Worm (Caenorhabditis elegans) whole organism, L4 larva: ENCODE measurements around the gene mrpl-12.
A peak's percentile ranks its signal among the peaks of the same experiment; 100 is the strongest.
"Not testable (repeated sequence)": the region's sequence is repeated elsewhere in the genome, so short reads cannot be mapped to it uniquely, and the experiment has no call there.

Source experiments
- F49E8.2 ChIP-seq: sonication (generic microtip); optimal IDR thresholded peaks from 2 replicates; lab custom pipeline; 2016; ENCODE audit warnings: missing compliant biosample characterization, mild to moderate bottlenecking, missing genetic modification characterization, borderline replicate concordance
- R02D3.7 ChIP-seq: fragments of 150-350 bp; sonication (generic microtip); optimal IDR thresholded peaks from 3 replicates; lab custom pipeline; 2014; ENCODE audit warnings: missing biosample characterization, missing genetic modification characterization
- T26A8.4 ChIP-seq: fragments of 200-800 bp; sonication (Bioruptor generic); IDR thresholded peaks from 2 replicates; pipeline ENCODE4 v1.3.6; 2022; ENCODE audit warnings: missing genetic modification characterization, missing compliant biosample characterization
- Y105C5A.15 ChIP-seq: fragments of 200-800 bp; sonication (Bioruptor generic); IDR thresholded peaks from 2 replicates; pipeline ENCODE4 v1.3.6; 2022; ENCODE audit warnings: missing genetic modification characterization, missing compliant biosample characterization
- Y48G9A.11 ChIP-seq: fragments of 200-800 bp; sonication (Bioruptor generic); IDR thresholded peaks from 2 replicates; pipeline ENCODE4 v1.3.6; 2022; ENCODE audit warnings: missing genetic modification reagents, missing genetic modification characterization, missing compliant biosample characterization
- ZK546.5 ChIP-seq, 2 experiments: sonication (generic microtip); optimal IDR thresholded peaks; 2 replicates each; lab custom pipeline; 2017; ENCODE audit warnings: missing biosample characterization in 2 of 2, missing genetic modification characterization in 2 of 2
- aha-1 ChIP-seq: fragments of 150-350 bp; peaks from one replicate; lab custom pipeline; 2014; ENCODE audit warnings: missing biosample characterization, missing genetic modification characterization
- aly-2 ChIP-seq: sonication (generic microtip); optimal IDR thresholded peaks from 2 replicates; lab custom pipeline; 2018; ENCODE audit warnings: missing biosample characterization, missing genetic modification characterization
- ama-1 ChIP-seq: fragments of 150-350 bp; optimal IDR thresholded peaks from 2 replicates; lab custom pipeline; 2014; ENCODE audit warnings: inconsistent platforms, mixed read lengths
- arid-1 ChIP-seq: fragments of 200-800 bp; sonication (Bioruptor generic); conservative IDR thresholded peaks from 2 replicates; pipeline ENCODE4 v1.3.6; 2022; ENCODE audit warnings: missing genetic modification reagents, missing genetic modification characterization, missing compliant biosample characterization
- ceh-28 ChIP-seq: fragments of 150-350 bp; optimal IDR thresholded peaks from 2 replicates; lab custom pipeline; 2014; ENCODE audit warnings: missing biosample characterization, missing genetic modification reagents, missing genetic modification characterization
- cey-2 ChIP-seq: sonication (generic microtip); optimal IDR thresholded peaks from 3 replicates; lab custom pipeline; 2017; ENCODE audit warnings: missing genetic modification characterization, mild to moderate bottlenecking, missing compliant biosample characterization, antibody characterized with exemption, borderline replicate concordance; ENCODE audit not compliant: insufficient read depth
- daf-16 ChIP-seq, 3 experiments: sonication (generic microtip); optimal IDR thresholded peaks; 2 replicates each; lab custom pipeline; 2016 to 2017; ENCODE audit warnings: missing genetic modification characterization in 3 of 3, missing genetic modification reagents in 3 of 3, mild to moderate bottlenecking in 2 of 3, missing compliant biosample characterization in 2 of 3, missing biosample characterization in 1 of 3, moderate library complexity in 1 of 3
- egl-43 ChIP-seq: fragments of 200-800 bp; sonication (Bioruptor generic); IDR thresholded peaks from 2 replicates; pipeline ENCODE4 v1.3.6; 2022; ENCODE audit warnings: missing genetic modification reagents, missing genetic modification characterization, missing compliant biosample characterization
- gei-8 ChIP-seq: fragments of 200-800 bp; sonication (Bioruptor generic); optimal IDR thresholded peaks from 2 replicates; lab custom pipeline; 2018; ENCODE audit warnings: mild to moderate bottlenecking, missing genetic modification characterization, missing compliant biosample characterization
- hif-1 ChIP-seq, 2 experiments: sonication (generic microtip); optimal IDR thresholded peaks; 2 replicates each; lab custom pipeline; 2016 to 2017; ENCODE audit warnings: missing compliant biosample characterization in 2 of 2, missing genetic modification characterization in 2 of 2, missing genetic modification reagents in 2 of 2, missing genotype in 2 of 2, mild to moderate bottlenecking in 1 of 2
- lin-38 ChIP-seq: fragments of 200-800 bp; sonication (Bioruptor generic); IDR thresholded peaks from 2 replicates; pipeline ENCODE4 v1.3.6; 2022; ENCODE audit warnings: missing genetic modification reagents, missing genetic modification characterization, missing compliant biosample characterization
- lsy-2 ChIP-seq, 2 experiments: fragments of 150-350 bp in 1 of 2; sonication (generic microtip) in 1 of 2; optimal IDR thresholded peaks; 2 replicates each; lab custom pipeline; 2014 to 2017; ENCODE audit warnings: missing biosample characterization in 2 of 2, missing genetic modification characterization in 2 of 2
- madf-5 ChIP-seq, 2 experiments: fragments of 200-800 bp; sonication (Bioruptor generic); IDR thresholded peaks; 2 replicates each; pipeline ENCODE4 v1.3.6; 2022; ENCODE audit warnings: missing compliant biosample characterization in 2 of 2, missing genetic modification characterization in 2 of 2
- mdt-29 ChIP-seq: fragments of 200-800 bp; sonication (Bioruptor generic); IDR thresholded peaks from 2 replicates; pipeline ENCODE4 v1.3.6; 2022; ENCODE audit warnings: missing genetic modification reagents, missing genetic modification characterization, missing compliant biosample characterization
- nhr-10 ChIP-seq: fragments of 150-350 bp; optimal IDR thresholded peaks from 2 replicates; lab custom pipeline; 2014; ENCODE audit warnings: missing biosample characterization, missing genetic modification characterization
- nhr-102 ChIP-seq: sonication (generic microtip); optimal IDR thresholded peaks from 2 replicates; lab custom pipeline; 2016; ENCODE audit warnings: mild to moderate bottlenecking, missing genetic modification characterization, moderate library complexity, missing compliant biosample characterization
- nhr-11 ChIP-seq: fragments of 150-350 bp; optimal IDR thresholded peaks from 2 replicates; lab custom pipeline; 2014; ENCODE audit warnings: missing biosample characterization, missing genetic modification characterization
- nhr-48 ChIP-seq: sonication (generic microtip); optimal IDR thresholded peaks from 2 replicates; lab custom pipeline; 2016; ENCODE audit warnings: mild to moderate bottlenecking, missing genetic modification characterization, missing compliant biosample characterization
- nhr-6 ChIP-seq: fragments of 150-350 bp; optimal IDR thresholded peaks from 2 replicates; lab custom pipeline; 2014; ENCODE audit warnings: missing biosample characterization, missing genetic modification characterization
- nhr-76 ChIP-seq: fragments of 150-350 bp; optimal IDR thresholded peaks from 2 replicates; lab custom pipeline; 2014; ENCODE audit warnings: missing biosample characterization, missing genetic modification characterization
- pha-4 ChIP-seq, 2 experiments: fragments of 150-350 bp in 1 of 2; fragments of 200-800 bp in 1 of 2; sonication (Bioruptor generic) in 1 of 2; IDR thresholded peaks in 1 of 2; optimal IDR thresholded peaks in 1 of 2; 2 replicates each; pipeline versions ENCODE4 v1.3.6 to Lab custom; 2014 to 2022; ENCODE audit warnings: missing genetic modification characterization in 2 of 2, missing genetic modification reagents in 2 of 2, missing biosample characterization in 1 of 2, missing compliant biosample characterization in 1 of 2
- rbr-2 ChIP-seq: sonication (generic microtip); optimal IDR thresholded peaks from 2 replicates; lab custom pipeline; 2016; ENCODE audit warnings: missing genotype, missing genetic modification characterization, missing compliant biosample characterization
- saeg-2 ChIP-seq: fragments of 200-800 bp; sonication (Bioruptor generic); IDR thresholded peaks from 2 replicates; pipeline ENCODE4 v1.3.6; 2022; ENCODE audit warnings: missing genetic modification reagents, missing genetic modification characterization, missing compliant biosample characterization
- set-16 ChIP-seq: fragments of 200-800 bp; sonication (Bioruptor generic); IDR thresholded peaks from 2 replicates; pipeline ENCODE4 v1.3.6; 2022; ENCODE audit warnings: missing genetic modification reagents, missing genetic modification characterization, missing compliant biosample characterization
- snpc-1.2 ChIP-seq: fragments of 200-800 bp; sonication (Bioruptor generic); IDR thresholded peaks from 2 replicates; pipeline ENCODE4 v1.3.6; 2022; ENCODE audit warnings: missing genetic modification reagents, missing genetic modification characterization, missing compliant biosample characterization
- spr-3 ChIP-seq: fragments of 200-800 bp; sonication (Bioruptor generic); optimal IDR thresholded peaks from 2 replicates; lab custom pipeline; 2018; ENCODE audit warnings: mild to moderate bottlenecking, missing genetic modification characterization, missing compliant biosample characterization
- vab-7 ChIP-seq: fragments of 200-800 bp; sonication (Bioruptor generic); IDR thresholded peaks from 2 replicates; pipeline ENCODE4 v1.3.6; 2022; ENCODE audit warnings: missing genetic modification reagents, missing genetic modification characterization, missing compliant biosample characterization
- zip-2 ChIP-seq: fragments of 150-350 bp; optimal IDR thresholded peaks from 2 replicates; lab custom pipeline; 2014; ENCODE audit warnings: missing biosample characterization, missing genetic modification characterization
- ztf-7 ChIP-seq: fragments of 150-350 bp; optimal IDR thresholded peaks from 2 replicates; lab custom pipeline; 2014; ENCODE audit warnings: missing biosample characterization, missing genetic modification characterization

Gene mrpl-12

ce11 chrIII:10747620-10748479 lies 40.3 kb downstream of the mrpl-12 start, which contains the start of the genes ran-1 and dkc-1 (continued):
- TF ChIP-seq vab-7 (GFP tag; lab: Robert Waterston, UW), result peak; percentile 68
- TF ChIP-seq set-16 (GFP tag; lab: Robert Waterston, UW), result no peak
- peak; percentile 98 for TF ChIP-seq aha-1 (tag; lab: Kevin White, UChicago)
- no peak for TF ChIP-seq daf-16 (GFP tag; optimal IDR thresholded peaks at IDR 0.05; lab: Kevin White, UChicago)
- TF ChIP-seq daf-16 (tag; optimal IDR thresholded peaks at IDR 0.05; lab: Kevin White, UChicago), result peak; percentile 46
- TF ChIP-seq hif-1 (tag; optimal IDR thresholded peaks at IDR 0.05; lab: Kevin White, UChicago), result peak in 1 of 2 experiments; percentile 54
- peak; percentile 33 for TF ChIP-seq nhr-6 (tag; lab: Kevin White, UChicago)
- peak; percentile 67 for TF ChIP-seq Y48G9A.11 (GFP tag; lab: Robert Waterston, UW)
- TF ChIP-seq aly-2 (tag; lab: Kevin White, UChicago), result no peak
- peak; percentile 12 for TF ChIP-seq nhr-48
- no peak for TF ChIP-seq pha-4 (GFP tag; IDR thresholded peaks at IDR 0.05; lab: Robert Waterston, UW)
- TF ChIP-seq pha-4 (tag; optimal IDR thresholded peaks at IDR 0.05; lab: Kevin White, UChicago), result peak; percentile 25
- TF ChIP-seq nhr-11 (tag; lab: Kevin White, UChicago), result peak; percentile 68
- peak; percentile 27 for TF ChIP-seq ama-1
- TF ChIP-seq arid-1 (GFP tag; lab: Robert Waterston, UW), result peak; percentile 39; the same call in 1 of the 2 replicates

- TF ChIP-seq F49E8.2 (tag; lab: Kevin White, UChicago) (peak; percentile 7), egl-43 (GFP tag; lab: Robert Waterston, UW) (0 out of 2 replicates have a peak, but pooled peaks have one; percentile 40), arid-1 (GFP tag; lab: Robert Waterston, UW) (0 out of 2 replicates have a peak, but pooled peaks have one; percentile 62), pha-4 (GFP tag; IDR thresholded peaks at IDR 0.05; lab: Robert Waterston, UW) (peak; percentile 52; the same call in 1 of the 2 replicates), T26A8.4 (GFP tag; lab: Robert Waterston, UW) (0 out of 2 replicates have a peak, but pooled peaks have one; percentile 21), snpc-1.2 (GFP tag; lab: Robert Waterston, UW) (0 out of 2 replicates have a peak, but pooled peaks have one; percentile 17), lin-38 (peak; percentile 63)
- not testable (repeated sequence) for TF ChIP-seq pha-4 (tag; optimal IDR thresholded peaks at IDR 0.05; lab: Kevin White, UChicago)
These were observed 42.5 kb downstream of the mrpl-12 start, which contains the start of gene enu-3.6 for ce11 chrIII:10750043-10750442. Gene enu-3.6, plus strand, starts transcription at chrIII:10750434.

- TF ChIP-seq rbr-2 (tag; lab: Kevin White, UChicago) (no peak), mdt-29 (no peak), R02D3.7 (tag; lab: Kevin White, UChicago) (no peak), madf-5 (GFP tag; IDR thresholded peaks at IDR 0.05; lab: Robert Waterston, UW) (no peak), saeg-2 (GFP tag; lab: Robert Waterston, UW) (no peak), ceh-28 (tag; lab: Kevin White, UChicago) (no peak), spr-3 (no peak), nhr-76 (tag; lab: Kevin White, UChicago) (no peak), Y105C5A.15 (GFP tag; lab: Robert Waterston, UW) (no peak), zip-2 (tag; lab: Kevin White, UChicago) (no peak), ZK546.5 (tag; optimal IDR thresholded peaks at IDR 0.05; lab: Kevin White, UChicago) (no peak), nhr-102 (no peak), gei-8 (GFP tag; lab: Kevin White, UChicago) (no peak), nhr-10 (no peak), ztf-7 (tag; lab: Kevin White, UChicago) (no peak), cey-2 (tag; lab: Kevin White, UChicago) (no peak), aly-2 (tag; lab: Kevin White, UChicago) (no peak), lsy-2 (tag; optimal IDR thresholded peaks at IDR 0.05; lab: Kevin White, UChicago) (no peak), T26A8.4 (GFP tag; lab: Robert Waterston, UW) (no peak), daf-16 (GFP tag; optimal IDR thresholded peaks at IDR 0.05; lab: Kevin White, UChicago) (no peak), daf-16 (tag; optimal IDR thresholded peaks at IDR 0.05; lab: Kevin White, UChicago) (no peak)
- TF ChIP-seq, all 104 proteins: peak for 0
These were observed 46.8 kb downstream of the mrpl-12 start for ce11 chrIII:10754379-10754778.
